Fruit fly (Drosophila melanogaster) whole organism, embryonic: ENCODE data around the gene CG4459.

ENCODE experiments used
- CG1602 ChIP-seq: fragments of 200-800 bp; sonication (Bioruptor generic); optimal IDR thresholded peaks from 3 replicates; lab custom pipeline; 2016; ENCODE audit warnings: missing biosample characterization, missing genetic modification characterization
- CG32772 ChIP-seq: fragments of 200-800 bp; sonication (Bioruptor generic); IDR thresholded peaks from 2 replicates; pipeline ENCODE4 v1.3.6; 2022; ENCODE audit warnings: missing biosample characterization, missing genetic modification characterization
- CG8359 ChIP-seq: fragments of 200-800 bp; sonication (Bioruptor generic); optimal IDR thresholded peaks from 2 replicates; lab custom pipeline; 2017; ENCODE audit warnings: missing biosample characterization, mild to moderate bottlenecking, missing genetic modification characterization, borderline replicate concordance
- CG8924 ChIP-seq: fragments of 200-800 bp; optimal IDR thresholded peaks from 3 replicates; lab custom pipeline; 2019; ENCODE audit warnings: missing biosample characterization, mild to moderate bottlenecking, missing genetic modification characterization, moderate library complexity
- CG9609 ChIP-seq: fragments of 200-800 bp; sonication (Bioruptor generic); optimal IDR thresholded peaks from 3 replicates; lab custom pipeline; 2016; ENCODE audit warnings: missing biosample characterization, missing genetic modification characterization
- D19B ChIP-seq: fragments of 200-800 bp; sonication (Bioruptor generic); optimal IDR thresholded peaks from 2 replicates; lab custom pipeline; 2017; ENCODE audit warnings: missing biosample characterization, mild to moderate bottlenecking, missing genetic modification characterization
- Ets65A ChIP-seq: fragments of 200-800 bp; sonication (Bioruptor generic); peaks from one replicate; lab custom pipeline; 2016; ENCODE audit warnings: missing biosample characterization, missing genetic modification characterization
- Fer1 ChIP-seq: fragments of 200-800 bp; sonication (Bioruptor generic); optimal IDR thresholded peaks from 2 replicates; lab custom pipeline; 2017; ENCODE audit warnings: missing biosample characterization, mild to moderate bottlenecking, missing genetic modification characterization
- Sry-δ ChIP-seq: fragments of 200-800 bp; sonication (Bioruptor generic); optimal IDR thresholded peaks from 2 replicates; lab custom pipeline; 2016; ENCODE audit warnings: missing biosample characterization, missing genetic modification characterization
- grau ChIP-seq: fragments of 200-800 bp; optimal IDR thresholded peaks from 3 replicates; lab custom pipeline; 2019; ENCODE audit warnings: missing biosample characterization, mild to moderate bottlenecking, missing genetic modification characterization, moderate library complexity
- ham ChIP-seq: fragments of 200-800 bp; sonication (Bioruptor generic); IDR thresholded peaks from 2 replicates; pipeline ENCODE4 v1.3.6; 2022; ENCODE audit warnings: missing biosample characterization, missing genetic modification characterization
- knrl ChIP-seq: fragments of 200-800 bp; sonication (Bioruptor generic); IDR thresholded peaks from 3 replicates; pipeline ENCODE4 v1.3.6; 2022; ENCODE audit warnings: missing biosample characterization, missing genetic modification characterization; ENCODE audit not compliant: partially characterized antibody

- TF ChIP-seq CG8359 (GFP tag; lab: Kevin White, UChicago) (no peak), CG9609 (GFP tag; lab: Kevin White, UChicago) (no peak), CG32772 (no peak), knrl (no peak), CG1602 (GFP tag; lab: Kevin White, UChicago) (no peak), Fer1 (GFP tag; lab: Kevin White, UChicago) (no peak), Sry-δ (GFP tag; lab: Kevin White, UChicago) (no peak), grau (no peak), CG8924 (tag; lab: Kevin White, UChicago) (no peak), ham (GFP tag; lab: Robert Waterston, UW) (no peak), D19B (GFP tag; lab: Kevin White, UChicago) (no peak), Ets65A (no peak)
Measured at dm6 chr3R:19925271-19925670, 3.2 kb downstream of the CG4459 start, which contains the start of gene CG4462.
